Worm (Caenorhabditis elegans): ENCODE results near the gene yap-1.

Gene yap-1

DNA sequence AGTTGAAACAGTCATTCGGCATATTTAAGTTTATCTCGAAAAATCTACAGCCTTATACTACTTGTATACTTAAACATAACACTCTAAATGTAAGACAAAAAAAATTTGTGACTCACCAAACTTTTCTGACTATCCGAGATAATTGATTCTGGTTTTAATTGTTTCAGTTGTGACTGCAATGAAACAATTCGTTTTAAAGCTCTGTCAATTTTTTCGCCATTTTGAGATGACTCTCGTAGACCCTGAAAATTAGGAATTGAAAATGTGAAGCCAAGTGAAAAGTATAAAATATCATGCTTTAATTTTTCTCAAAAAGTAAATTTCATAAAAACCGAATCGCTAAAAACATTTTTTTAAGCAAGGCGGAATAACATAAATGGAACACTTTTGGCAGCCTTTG lies 12.6 kb downstream of the yap-1 start:
- TF ChIP-seq ZK546.5 (tag; optimal IDR thresholded peaks at IDR 0.05) (no peak), unc-62 (GFP tag; optimal IDR thresholded peaks at IDR 0.05 in 1 of 2) (peak in 1 of 2 experiments; percentile 94), unc-62 (tag; optimal IDR thresholded peaks at IDR 0.05) (no peak), T26A8.4 (GFP tag; IDR thresholded peaks at IDR 0.05) (no peak)

- no peak for TF ChIP-seq nhr-48 (tag; optimal IDR thresholded peaks at IDR 0.05)
- peak in 1 of 2 experiments; percentile 73 for TF ChIP-seq unc-62 (GFP tag; optimal IDR thresholded peaks at IDR 0.05 in 1 of 2)
- no peak for TF ChIP-seq unc-62 (tag; optimal IDR thresholded peaks at IDR 0.05)
Measured at ce11 chrX:10711769-10712168, 20.0 kb downstream of the yap-1 start, which contains the start of gene rhgf-1. Gene rhgf-1 (minus strand): TSS chrX:10711869.

DNA sequence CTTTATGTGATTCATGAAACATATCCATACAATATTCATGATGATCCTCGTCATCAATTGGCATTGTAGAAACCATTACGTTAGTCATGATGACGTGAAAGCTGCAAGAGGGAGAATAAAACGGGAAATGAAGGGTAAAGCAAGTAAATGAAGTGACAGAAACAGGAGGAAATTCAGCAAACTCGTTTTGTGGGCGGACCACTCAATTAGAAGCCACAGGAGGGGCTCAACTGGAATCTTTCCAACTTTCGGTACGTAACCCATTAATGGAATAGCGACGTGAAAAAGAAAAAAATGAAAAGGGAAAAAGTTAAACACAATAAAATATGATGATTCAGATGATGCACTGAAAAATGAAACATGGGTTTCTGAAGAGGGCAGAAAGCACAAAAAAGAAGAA lies 25.3 kb downstream of the yap-1 start, which contains the start of gene T01C1.4:
Gene T01C1.4, minus strand, starts transcription at position 101 of the 400 bp plus-strand sequence.
- no peak for TF ChIP-seq gei-8 (GFP tag; optimal IDR thresholded peaks at IDR 0.05)
- no peak for TF ChIP-seq sdz-12 (GFP tag; optimal IDR thresholded peaks at IDR 0.05)
- TF ChIP-seq unc-39 (tag; optimal IDR thresholded peaks at IDR 0.05), result no peak
- no peak for TF ChIP-seq zfp-3 (GFP tag; conservative IDR thresholded peaks at IDR 0.05)
- no peak for TF ChIP-seq hif-1 (tag; optimal IDR thresholded peaks at IDR 0.05)
- no peak for TF ChIP-seq daf-16 (GFP tag; optimal IDR thresholded peaks at IDR 0.05)
- TF ChIP-seq daf-16 (tag; optimal IDR thresholded peaks at IDR 0.05), result no peak
- TF ChIP-seq vab-7 (GFP tag; IDR thresholded peaks at IDR 0.05), result no peak
- TF ChIP-seq unc-62 (GFP tag; optimal IDR thresholded peaks at IDR 0.05 in 1 of 2), result no peak
- TF ChIP-seq unc-62 (tag; optimal IDR thresholded peaks at IDR 0.05), result no peak
- TF ChIP-seq arid-1 (GFP tag; conservative IDR thresholded peaks at IDR 0.05), result no peak
- no peak for TF ChIP-seq lin-13 (GFP tag; optimal IDR thresholded peaks at IDR 0.05)
- no peak for TF ChIP-seq lin-38 (GFP tag; IDR thresholded peaks at IDR 0.05)
- TF ChIP-seq F26F4.8 (GFP tag; conservative IDR thresholded peaks at IDR 0.05), result no peak

DNA sequence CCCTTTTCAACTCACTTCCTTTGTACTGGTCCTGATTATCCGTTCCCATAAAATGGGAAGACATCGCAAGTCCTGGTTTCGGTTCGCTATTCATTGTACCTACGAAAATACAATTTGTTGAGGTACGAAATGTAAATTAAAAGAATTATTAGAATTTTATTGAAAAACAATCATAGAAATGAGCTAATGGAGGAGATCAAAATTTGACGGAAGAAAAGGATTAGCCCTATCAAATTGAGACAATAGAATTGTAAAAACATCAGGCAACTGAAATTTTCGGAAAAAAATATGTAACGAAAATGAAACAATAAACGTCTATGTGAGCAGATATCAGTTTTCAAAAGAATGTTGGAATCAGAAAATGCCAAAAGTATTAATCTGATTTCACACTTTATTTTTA lies 30.2 kb downstream of the yap-1 start, which contains the start of gene mbr-1:
Gene mbr-1, minus strand, starts transcription at position 101 of the 400 bp plus-strand sequence.
- TF ChIP-seq aha-1 (tag), result peak; percentile 57
- TF ChIP-seq nhr-111 (GFP tag; optimal IDR thresholded peaks at IDR 0.05), result no peak

DNA sequence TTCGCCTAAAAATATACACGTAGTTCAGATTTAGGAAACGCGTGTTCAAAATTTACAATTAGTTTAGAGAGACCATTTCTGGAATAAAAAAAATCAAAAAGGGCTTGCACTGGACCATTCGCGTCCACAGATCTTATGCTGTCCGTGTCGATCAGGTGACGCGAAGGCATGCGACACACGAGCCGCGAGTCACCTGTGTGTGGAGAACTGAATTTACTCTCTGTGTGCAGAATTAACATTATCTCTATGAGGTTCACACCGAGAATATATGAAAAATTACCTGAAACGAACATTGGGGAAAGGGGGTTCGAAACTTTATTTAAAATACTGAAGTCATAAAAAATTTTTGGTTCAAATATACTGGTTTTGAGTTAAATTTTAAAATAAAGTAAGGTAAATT lies 36.0 kb downstream of the yap-1 start:
- TF ChIP-seq aha-1 (tag) (peak; percentile 90), vab-7 (GFP tag; IDR thresholded peaks at IDR 0.05) (no peak)

ce11 chrX:10731837-10732236 lies 40.1 kb downstream of the yap-1 start:
- no peak for TF ChIP-seq Y5F2A.4 (GFP tag; optimal IDR thresholded peaks at IDR 0.05)
- TF ChIP-seq Y48G9A.11 (GFP tag; IDR thresholded peaks at IDR 0.05), result no peak
- no peak for TF ChIP-seq ceh-32 (tag; optimal IDR thresholded peaks at IDR 0.05; ENCODE audit: poor library complexity)
- peak; percentile 29 to 53; a peak in 1 of 4 replicates for TF ChIP-seq madf-5 (GFP tag; IDR thresholded peaks at IDR 0.05)
- no peak for TF ChIP-seq ceh-82 (tag; optimal IDR thresholded peaks at IDR 0.05)
- TF ChIP-seq cey-2 (tag; optimal IDR thresholded peaks at IDR 0.05; ENCODE audit: borderline replicate concordance, insufficient read depth), result no peak
- TF ChIP-seq ctbp-1 (GFP tag; IDR thresholded peaks at IDR 0.05), result 0 out of 2 replicates have a peak, but pooled peaks have one; percentile 34
- TF ChIP-seq unc-62 (GFP tag; optimal IDR thresholded peaks at IDR 0.05 in 1 of 2), result no peak
- no peak for TF ChIP-seq unc-62 (tag; optimal IDR thresholded peaks at IDR 0.05)
- peak; percentile 57; the same call in 1 of the 2 replicates for TF ChIP-seq arid-1 (GFP tag; conservative IDR thresholded peaks at IDR 0.05)
- no peak for TF ChIP-seq ZK546.5 (tag; optimal IDR thresholded peaks at IDR 0.05)
- peak; percentile 78; the same call in 1 of the 2 replicates for TF ChIP-seq pha-4 (GFP tag; IDR thresholded peaks at IDR 0.05)
- no peak for TF ChIP-seq pha-4 (tag; optimal IDR thresholded peaks at IDR 0.05)
- TF ChIP-seq lin-15B (tag; optimal IDR thresholded peaks at IDR 0.05), result no peak
- no peak for TF ChIP-seq dmd-9 (GFP tag; IDR thresholded peaks at IDR 0.05)
- TF ChIP-seq F49E8.2 (tag; optimal IDR thresholded peaks at IDR 0.05; ENCODE audit: borderline replicate concordance), result no peak
- no peak for TF ChIP-seq sdz-12 (GFP tag; optimal IDR thresholded peaks at IDR 0.05)
- peak; percentile 3 for TF ChIP-seq lir-3 (tag; optimal IDR thresholded peaks at IDR 0.05)
- peak; percentile 67 for TF ChIP-seq hmg-1.1 (GFP tag; IDR thresholded peaks at IDR 0.05)
- no peak for TF ChIP-seq ces-1 (GFP tag; optimal IDR thresholded peaks at IDR 0.05)
- TF ChIP-seq lin-13 (GFP tag; optimal IDR thresholded peaks at IDR 0.05), result no peak
- peak; percentile 62 for TF ChIP-seq unc-130 (GFP tag; optimal IDR thresholded peaks at IDR 0.05)
- no peak for TF ChIP-seq aly-2 (tag; optimal IDR thresholded peaks at IDR 0.05)
- TF ChIP-seq zfp-2 (tag; optimal IDR thresholded peaks at IDR 0.05), result no peak
- no peak for TF ChIP-seq D1046.2 (GFP tag; IDR thresholded peaks at IDR 0.05)
- no peak for TF ChIP-seq mxl-3 (GFP tag; optimal IDR thresholded peaks at IDR 0.05)
- TF ChIP-seq R02D3.7 (tag; optimal IDR thresholded peaks at IDR 0.05), result no peak
- TF ChIP-seq ceh-62 (tag; optimal IDR thresholded peaks at IDR 0.05), result no peak
